Worm (Caenorhabditis elegans) whole organism, young adult: ENCODE data around the gene dpy-11.

Source experiments
- B0019.2 ChIP-seq: fragments of 200-800 bp; sonication (Bioruptor generic); conservative IDR thresholded peaks from 2 replicates; pipeline ENCODE4 v1.3.6; 2022; ENCODE audit warnings: missing genetic modification reagents, missing genetic modification characterization, missing compliant biosample characterization
- F37B4.10 ChIP-seq: fragments of 200-800 bp; sonication (Bioruptor generic); IDR thresholded peaks from 2 replicates; pipeline ENCODE4 v1.3.6; 2022; ENCODE audit warnings: missing genetic modification characterization, missing compliant biosample characterization
- F39B2.1 ChIP-seq: fragments of 200-800 bp; sonication (Bioruptor generic); IDR thresholded peaks from 2 replicates; pipeline ENCODE4 v1.3.6; 2022; ENCODE audit warnings: missing genetic modification reagents, missing genetic modification characterization, missing compliant biosample characterization
- F52B5.7 ChIP-seq: sonication (generic microtip); optimal IDR thresholded peaks from 2 replicates; lab custom pipeline; 2016; ENCODE audit warnings: mild to moderate bottlenecking, missing genetic modification characterization, missing compliant biosample characterization
- Y67H2A.10 ChIP-seq: fragments of 200-800 bp; sonication (Bioruptor generic); conservative IDR thresholded peaks from 2 replicates; pipeline ENCODE4 v1.3.6; 2022; ENCODE audit warnings: missing genetic modification reagents, missing genetic modification characterization, missing compliant biosample characterization
- Y95B8A.8 ChIP-seq: fragments of 200-800 bp; sonication (Bioruptor generic); IDR thresholded peaks from 2 replicates; pipeline ENCODE4 v1.3.6; 2022; ENCODE audit warnings: missing genetic modification reagents, missing genetic modification characterization, missing compliant biosample characterization
- ZK185.1 ChIP-seq: sonication (generic microtip); optimal IDR thresholded peaks from 2 replicates; lab custom pipeline; 2016; ENCODE audit warnings: mild to moderate bottlenecking, missing genetic modification characterization, missing compliant biosample characterization; ENCODE audit not compliant: poor library complexity, severe bottlenecking
- attf-5 ChIP-seq: fragments of 200-800 bp; sonication (Bioruptor generic); optimal IDR thresholded peaks from 2 replicates; lab custom pipeline; 2018; ENCODE audit warnings: mild to moderate bottlenecking, missing genetic modification characterization, missing compliant biosample characterization
- bed-2 ChIP-seq: fragments of 200-800 bp; sonication (Bioruptor generic); IDR thresholded peaks from 2 replicates; pipeline ENCODE4 v1.3.6; 2022; ENCODE audit warnings: missing genetic modification reagents, missing genetic modification characterization, missing compliant biosample characterization
- ccch-3 ChIP-seq: fragments of 200-800 bp; sonication (Bioruptor generic); optimal IDR thresholded peaks from 2 replicates; lab custom pipeline; 2018; ENCODE audit warnings: mild to moderate bottlenecking, missing genetic modification characterization, missing compliant biosample characterization
- cebp-1 ChIP-seq, 2 experiments: fragments of 200-800 bp in 1 of 2; sonication (Bioruptor generic) in 1 of 2; sonication (generic microtip) in 1 of 2; IDR thresholded peaks in 1 of 2; optimal IDR thresholded peaks in 1 of 2; 2 replicates each; pipeline versions ENCODE4 v1.3.6 to Lab custom; 2017 to 2022; ENCODE audit warnings: missing compliant biosample characterization in 2 of 2, missing genetic modification characterization in 2 of 2, mild to moderate bottlenecking in 1 of 2, missing genetic modification reagents in 1 of 2, moderate library complexity in 1 of 2
- ceh-100 ChIP-seq: fragments of 200-800 bp; sonication (Bioruptor generic); IDR thresholded peaks from 2 replicates; pipeline ENCODE4 v1.3.6; 2022; ENCODE audit warnings: missing genetic modification reagents, missing genetic modification characterization, missing compliant biosample characterization
- die-1 ChIP-seq: sonication (generic microtip); optimal IDR thresholded peaks from 2 replicates; lab custom pipeline; 2016; ENCODE audit warnings: missing genotype, mild to moderate bottlenecking, missing genetic modification characterization, missing compliant biosample characterization
- dox-1 ChIP-seq: fragments of 200-800 bp; sonication (Bioruptor generic); IDR thresholded peaks from 2 replicates; pipeline ENCODE4 v1.3.6; 2022; ENCODE audit warnings: missing genetic modification reagents, missing genetic modification characterization, missing compliant biosample characterization
- egl-44 ChIP-seq: fragments of 200-800 bp; sonication (Bioruptor generic); IDR thresholded peaks from 2 replicates; pipeline ENCODE4 v1.3.6; 2022; ENCODE audit warnings: missing genetic modification reagents, missing genetic modification characterization, missing compliant biosample characterization
- ets-4 ChIP-seq: fragments of 200-800 bp; sonication (Bioruptor generic); optimal IDR thresholded peaks from 2 replicates; lab custom pipeline; 2018; ENCODE audit warnings: mild to moderate bottlenecking, missing genetic modification characterization, missing compliant biosample characterization
- fkh-3 ChIP-seq: sonication (generic microtip); optimal IDR thresholded peaks from 2 replicates; lab custom pipeline; 2016; ENCODE audit warnings: mild to moderate bottlenecking, missing genetic modification characterization, missing compliant biosample characterization
- hlh-12 ChIP-seq: sonication (generic microtip); optimal IDR thresholded peaks from 2 replicates; lab custom pipeline; 2016; ENCODE audit warnings: missing genetic modification characterization, missing compliant biosample characterization
- hlh-26 ChIP-seq: fragments of 200-800 bp; sonication (Bioruptor generic); conservative IDR thresholded peaks from 2 replicates; pipeline ENCODE4 v1.3.6; 2022; ENCODE audit warnings: missing genetic modification reagents, missing genetic modification characterization, missing compliant biosample characterization
- hsf-1 ChIP-seq: fragments of 200-800 bp; sonication (Bioruptor generic); IDR thresholded peaks from 2 replicates; pipeline ENCODE4 v1.3.6; 2022; ENCODE audit warnings: missing genetic modification reagents, missing genetic modification characterization, missing compliant biosample characterization
- let-526 ChIP-seq: fragments of 200-800 bp; sonication (Bioruptor generic); IDR thresholded peaks from 2 replicates; pipeline ENCODE4 v1.3.6; 2022; ENCODE audit warnings: missing genetic modification reagents, missing genetic modification characterization, missing compliant biosample characterization
- let-607 ChIP-seq, 2 experiments: fragments of 200-800 bp in 1 of 2; sonication (Bioruptor generic) in 1 of 2; sonication (generic microtip) in 1 of 2; optimal IDR thresholded peaks; 2 replicates each; lab custom pipeline; 2016 to 2018; ENCODE audit warnings: mild to moderate bottlenecking in 2 of 2, missing compliant biosample characterization in 2 of 2, missing genetic modification characterization in 2 of 2, moderate library complexity in 2 of 2, missing genotype in 1 of 2
- lin-54 ChIP-seq: fragments of 200-800 bp; sonication (Bioruptor generic); optimal IDR thresholded peaks from 2 replicates; lab custom pipeline; 2018; ENCODE audit warnings: mild to moderate bottlenecking, missing genetic modification characterization, missing compliant biosample characterization
- lsl-1 ChIP-seq: fragments of 200-800 bp; sonication (Bioruptor generic); optimal IDR thresholded peaks from 2 replicates; lab custom pipeline; 2018; ENCODE audit warnings: mild to moderate bottlenecking, missing genetic modification characterization, moderate library complexity, missing compliant biosample characterization
- madf-8 ChIP-seq: fragments of 200-800 bp; sonication (Bioruptor generic); conservative IDR thresholded peaks from 2 replicates; pipeline ENCODE4 v1.3.6; 2022; ENCODE audit warnings: missing genetic modification reagents, missing genetic modification characterization, missing compliant biosample characterization
- nfyb-1 ChIP-seq: fragments of 200-800 bp; sonication (Bioruptor generic); IDR thresholded peaks from 2 replicates; pipeline ENCODE4 v1.3.6; 2022; ENCODE audit warnings: missing genetic modification reagents, missing genetic modification characterization, missing compliant biosample characterization
- nhr-27 ChIP-seq: fragments of 200-800 bp; sonication (Bioruptor generic); optimal IDR thresholded peaks from 2 replicates; lab custom pipeline; 2018; ENCODE audit warnings: mild to moderate bottlenecking, missing genetic modification characterization, moderate library complexity, missing compliant biosample characterization
- nhr-80 ChIP-seq: sonication (generic microtip); optimal IDR thresholded peaks from 2 replicates; lab custom pipeline; 2016; ENCODE audit warnings: missing genetic modification characterization, missing compliant biosample characterization
- nhr-90 ChIP-seq: sonication (generic microtip); optimal IDR thresholded peaks from 2 replicates; lab custom pipeline; 2016; ENCODE audit warnings: missing genotype, mild to moderate bottlenecking, missing genetic modification characterization, missing compliant biosample characterization
- pbrm-1 ChIP-seq: fragments of 200-800 bp; sonication (Bioruptor generic); IDR thresholded peaks from 2 replicates; pipeline ENCODE4 v1.3.6; 2022; ENCODE audit warnings: missing genetic modification reagents, missing genetic modification characterization, missing compliant biosample characterization
- pha-4 ChIP-seq: fragments of 150-350 bp; sonication (generic microtip); optimal IDR thresholded peaks from 2 replicates; lab custom pipeline; 2014; ENCODE audit warnings: missing biosample characterization, missing genetic modification reagents, missing genetic modification characterization
- rec-8 ChIP-seq, 2 experiments: sonication (generic microtip); optimal IDR thresholded peaks; 2 replicates each; lab custom pipeline; 2016; ENCODE audit warnings: mild to moderate bottlenecking in 2 of 2, missing genetic modification characterization in 2 of 2, missing genetic modification reagents in 2 of 2, missing genotype in 2 of 2, missing biosample characterization in 1 of 2, missing compliant biosample characterization in 1 of 2, moderate library complexity in 1 of 2
- sdz-38 ChIP-seq: sonication (generic microtip); optimal IDR thresholded peaks from 2 replicates; lab custom pipeline; 2016; ENCODE audit warnings: missing genotype, missing genetic modification characterization, missing compliant biosample characterization
- snpc-1.1 ChIP-seq: sonication (generic microtip); optimal IDR thresholded peaks from 2 replicates; lab custom pipeline; 2017; ENCODE audit warnings: missing genetic modification characterization, mild to moderate bottlenecking, missing compliant biosample characterization, antibody characterized with exemption, moderate library complexity, missing genotype, missing genetic modification reagents; ENCODE audit not compliant: insufficient read depth
- snpc-1.3 ChIP-seq: sonication (generic microtip); optimal IDR thresholded peaks from 2 replicates; lab custom pipeline; 2017; ENCODE audit warnings: missing genetic modification characterization, mild to moderate bottlenecking, missing compliant biosample characterization, antibody characterized with exemption, moderate library complexity, missing genotype, missing genetic modification reagents; ENCODE audit not compliant: insufficient read depth
- sptf-2 ChIP-seq: fragments of 200-800 bp; sonication (Bioruptor generic); optimal IDR thresholded peaks from 2 replicates; lab custom pipeline; 2018; ENCODE audit warnings: mild to moderate bottlenecking, missing genetic modification characterization, missing compliant biosample characterization
- tbp1 ChIP-seq: fragments of 200-800 bp; sonication (Bioruptor generic); optimal IDR thresholded peaks from 2 replicates; lab custom pipeline; 2018; ENCODE audit warnings: mild to moderate bottlenecking, missing genetic modification characterization, missing compliant biosample characterization
- zfh-2 ChIP-seq: fragments of 200-800 bp; sonication (Bioruptor generic); conservative IDR thresholded peaks from 2 replicates; pipeline ENCODE4 v1.3.6; 2022; ENCODE audit warnings: missing genetic modification reagents, missing genetic modification characterization, missing compliant biosample characterization
- ztf-18 ChIP-seq: sonication (generic microtip); optimal IDR thresholded peaks from 2 replicates; lab custom pipeline; 2016; ENCODE audit warnings: missing genotype, mild to moderate bottlenecking, missing genetic modification characterization, missing compliant biosample characterization
- ztf-25 ChIP-seq: fragments of 200-800 bp; sonication (Bioruptor generic); IDR thresholded peaks from 2 replicates; pipeline ENCODE4 v1.3.6; 2022; ENCODE audit warnings: missing genetic modification reagents, missing genetic modification characterization, missing compliant biosample characterization

Gene dpy-11

DNA sequence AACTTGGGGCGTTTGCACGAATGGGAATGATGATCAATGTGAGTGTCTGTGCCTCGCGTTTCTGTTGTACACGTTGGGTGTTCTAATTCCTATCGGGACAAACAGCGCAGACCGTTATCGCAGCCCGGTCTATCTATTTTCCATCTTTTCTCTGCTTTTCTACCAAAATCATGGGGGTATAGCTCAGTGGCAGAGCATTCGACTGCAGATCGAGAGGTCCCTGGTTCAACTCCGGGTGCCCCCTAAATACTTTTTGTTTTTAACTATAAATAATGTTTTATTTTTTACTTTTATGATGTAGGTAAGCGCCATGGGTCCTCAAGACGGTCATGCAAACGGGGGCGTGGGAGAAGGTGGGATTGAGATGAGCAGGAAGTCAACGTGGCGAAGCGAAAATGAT is 44.5 kb upstream of the dpy-11 start (continued):
- TF ChIP-seq fkh-3 (tag; lab: Kevin White, UChicago) (peak; percentile 70), cebp-1 (GFP tag; IDR thresholded peaks at IDR 0.05; lab: Robert Waterston, UW) (0 out of 2 replicates have a peak, but pooled peaks have one; percentile 45), cebp-1 (tag; optimal IDR thresholded peaks at IDR 0.05; lab: Kevin White, UChicago) (no peak), sptf-2 (GFP tag; lab: Kevin White, UChicago) (peak; percentile 90), hlh-26 (GFP tag; lab: Robert Waterston, UW) (no peak), die-1 (tag; lab: Kevin White, UChicago) (peak; percentile 89), egl-44 (GFP tag; lab: Robert Waterston, UW) (peak; percentile 85), B0019.2 (GFP tag; lab: Robert Waterston, UW) (peak; percentile 25; the same call in 1 of the 2 replicates), lsl-1 (peak; percentile 43), ceh-100 (GFP tag; lab: Robert Waterston, UW) (peak; percentile 49; the same call in 1 of the 2 replicates), hlh-12 (tag; lab: Kevin White, UChicago) (no peak), let-607 (tag; optimal IDR thresholded peaks at IDR 0.05; lab: Kevin White, UChicago) (peak; percentile 10 to 16), snpc-1.1 (tag; lab: Kevin White, UChicago) (peak; percentile 31), ztf-25 (GFP tag; lab: Robert Waterston, UW) (peak; percentile 78; the same call in 1 of the 2 replicates), Y95B8A.8 (GFP tag; lab: Robert Waterston, UW) (0 out of 2 replicates have a peak, but pooled peaks have one; percentile 37), tbp1 (GFP tag; lab: Kevin White, UChicago) (peak; percentile 87), attf-5 (peak; percentile 76), sdz-38 (no peak), dox-1 (GFP tag; lab: Robert Waterston, UW) (no peak), rec-8 (tag; optimal IDR thresholded peaks at IDR 0.05; lab: Kevin White, UChicago) (peak; percentile 69 to 81), let-526 (GFP tag; lab: Robert Waterston, UW) (no peak), nhr-90 (tag; lab: Kevin White, UChicago) (peak; percentile 89), snpc-1.3 (peak; percentile 73), Y67H2A.10 (GFP tag; lab: Robert Waterston, UW) (0 out of 2 replicates have a peak, but pooled peaks have one; percentile 19), hsf-1 (GFP tag; lab: Robert Waterston, UW) (0 out of 2 replicates have a peak, but pooled peaks have one; percentile 24), ztf-18 (tag; lab: Kevin White, UChicago) (peak; percentile 67), madf-8 (GFP tag; lab: Robert Waterston, UW) (peak; percentile 45), lin-54 (GFP tag; lab: Kevin White, UChicago) (no peak)

DNA sequence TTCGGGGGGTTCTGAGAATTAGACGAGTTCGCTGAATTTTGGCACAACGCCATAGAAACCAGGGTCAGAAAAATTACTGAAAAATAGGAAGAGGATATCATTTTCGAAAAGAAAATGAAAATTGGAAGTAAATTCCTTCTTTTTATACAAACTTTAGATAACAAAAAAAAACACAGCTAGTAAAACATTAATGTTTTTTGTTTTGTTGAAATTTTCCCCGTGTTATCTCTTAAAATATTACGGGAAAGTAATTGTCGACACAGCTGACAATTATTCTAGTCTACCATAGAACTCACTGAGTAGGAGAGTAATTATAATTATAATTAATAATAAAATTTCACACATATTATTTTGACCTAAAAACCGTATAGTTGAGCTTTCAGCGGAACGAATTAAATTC is 44.1 kb upstream of the dpy-11 start, which contains the start of gene spp-26:
TSS of gene spp-26 (minus strand) at position 101 of the 400 bp plus-strand sequence.
- TF ChIP-seq zfh-2 (GFP tag; lab: Robert Waterston, UW) (no peak), F39B2.1 (GFP tag; lab: Robert Waterston, UW) (no peak), attf-5 (no peak), F37B4.10 (no peak)

DNA sequence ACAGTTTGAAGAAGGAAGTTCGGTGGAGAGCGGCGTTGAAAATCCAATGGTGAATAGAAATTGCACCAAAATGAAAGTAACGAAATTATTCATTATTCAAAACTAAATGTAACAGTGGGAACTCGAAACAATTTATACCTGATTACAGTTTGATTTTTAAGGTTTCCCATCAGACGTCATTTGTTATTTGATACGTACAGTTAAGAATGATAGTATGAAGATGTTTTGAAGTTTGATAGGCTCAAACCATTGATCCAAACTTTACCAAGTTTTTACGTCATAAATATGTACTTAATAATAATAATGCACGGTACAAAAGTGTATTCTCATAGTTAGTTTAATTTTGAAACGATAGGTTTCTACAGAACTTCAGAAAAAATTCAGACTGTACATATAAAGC is 43.1 kb upstream of the dpy-11 start, which contains the start of gene spp-20:
TSS of gene spp-20 (minus strand) at position 101 of the 400 bp plus-strand sequence.
- TF ChIP-seq F37B4.10: no peak
- no peak for TF ChIP-seq ccch-3
- no peak for TF ChIP-seq nfyb-1
- no peak for TF ChIP-seq zfh-2 (GFP tag; lab: Robert Waterston, UW)
- TF ChIP-seq egl-44 (GFP tag; lab: Robert Waterston, UW): no peak
- no peak for TF ChIP-seq let-607 (tag; optimal IDR thresholded peaks at IDR 0.05; lab: Kevin White, UChicago)
- TF ChIP-seq nhr-80 (tag; lab: Kevin White, UChicago): no peak
- TF ChIP-seq pha-4 (tag; lab: Kevin White, UChicago): no peak
- TF ChIP-seq snpc-1.3: no peak
- TF ChIP-seq tbp1 (GFP tag; lab: Kevin White, UChicago): no peak
- TF ChIP-seq ets-4 (GFP tag; lab: Kevin White, UChicago): no peak
- no peak for TF ChIP-seq F52B5.7 (tag; lab: Kevin White, UChicago)
- TF ChIP-seq nhr-27 (tag; lab: Kevin White, UChicago): no peak
- TF ChIP-seq pbrm-1 (GFP tag; lab: Robert Waterston, UW): no peak
- TF ChIP-seq snpc-1.1 (tag; lab: Kevin White, UChicago): no peak
- no peak for TF ChIP-seq bed-2 (GFP tag; lab: Robert Waterston, UW)
- no peak for TF ChIP-seq ZK185.1 (tag; lab: Kevin White, UChicago)
- TF ChIP-seq nhr-90 (tag; lab: Kevin White, UChicago): no peak
